Worm (Caenorhabditis elegans) whole organism, mixed stage, embryonic: ENCODE data around the gene nlp-9.
A peak's percentile ranks its signal among the peaks of the same experiment; 100 is the strongest.

Experiments used
- M03D4.4 ChIP-seq: sonication (generic microtip); optimal IDR thresholded peaks from 2 replicates; lab custom pipeline; 2017; ENCODE audit warnings: mild to moderate bottlenecking, missing genetic modification characterization, missing compliant biosample characterization
- blmp-1 ChIP-seq: fragments of 150-350 bp; optimal IDR thresholded peaks from 2 replicates; lab custom pipeline; 2014; ENCODE audit warnings: missing biosample characterization, missing genetic modification characterization
- ceh-39 ChIP-seq: fragments of 150-350 bp; optimal IDR thresholded peaks from 2 replicates; lab custom pipeline; 2014; ENCODE audit warnings: missing biosample characterization, missing genetic modification characterization
- ceh-43 ChIP-seq: fragments of 200-800 bp; sonication (Bioruptor generic); optimal IDR thresholded peaks from 2 replicates; lab custom pipeline; 2018; ENCODE audit warnings: mild to moderate bottlenecking, missing genetic modification characterization, moderate library complexity, missing compliant biosample characterization
- ceh-83 ChIP-seq: fragments of 200-800 bp; sonication (Bioruptor generic); optimal IDR thresholded peaks from 2 replicates; lab custom pipeline; 2018; ENCODE audit warnings: mild to moderate bottlenecking, missing genetic modification characterization, missing compliant biosample characterization
- ces-1 ChIP-seq: fragments of 150-350 bp; optimal IDR thresholded peaks from 2 replicates; lab custom pipeline; 2014; ENCODE audit warnings: missing biosample characterization, missing genetic modification reagents, missing genetic modification characterization
- cnd-1 ChIP-seq: fragments of 200-800 bp; sonication (Bioruptor generic); optimal IDR thresholded peaks from 2 replicates; lab custom pipeline; 2018; ENCODE audit warnings: mild to moderate bottlenecking, missing genetic modification characterization, missing compliant biosample characterization
- drap-1 ChIP-seq: fragments of 200-800 bp; sonication (Bioruptor generic); optimal IDR thresholded peaks from 3 replicates; lab custom pipeline; 2018; ENCODE audit warnings: mild to moderate bottlenecking, missing genetic modification characterization, missing compliant biosample characterization
- elt-1 ChIP-seq: sonication (generic microtip); optimal IDR thresholded peaks from 2 replicates; lab custom pipeline; 2017; ENCODE audit warnings: missing genetic modification characterization, mild to moderate bottlenecking, missing compliant biosample characterization, antibody characterized with exemption, moderate library complexity, borderline replicate concordance; ENCODE audit not compliant: insufficient read depth
- elt-3 ChIP-seq: fragments of 150-350 bp; optimal IDR thresholded peaks from 2 replicates; lab custom pipeline; 2014; ENCODE audit warnings: missing biosample characterization, missing genetic modification characterization
- flh-1 ChIP-seq: fragments of 200-800 bp; sonication (Bioruptor generic); optimal IDR thresholded peaks from 2 replicates; lab custom pipeline; 2018; ENCODE audit warnings: mild to moderate bottlenecking, missing genetic modification characterization, moderate library complexity, missing compliant biosample characterization
- ham-2 ChIP-seq: fragments of 200-800 bp; sonication (Bioruptor generic); optimal IDR thresholded peaks from 2 replicates; lab custom pipeline; 2018; ENCODE audit warnings: mild to moderate bottlenecking, missing genetic modification characterization, missing compliant biosample characterization
- hlh-1 ChIP-seq: fragments of 150-350 bp; optimal IDR thresholded peaks from 2 replicates; lab custom pipeline; 2014; ENCODE audit warnings: missing biosample characterization, missing genetic modification reagents, missing genetic modification characterization
- lin-13 ChIP-seq: fragments of 150-350 bp; optimal IDR thresholded peaks from 2 replicates; lab custom pipeline; 2014; ENCODE audit warnings: missing biosample characterization, missing genetic modification characterization
- lin-32 ChIP-seq: fragments of 200-800 bp; sonication (Bioruptor generic); optimal IDR thresholded peaks from 2 replicates; lab custom pipeline; 2018; ENCODE audit warnings: mild to moderate bottlenecking, missing genetic modification characterization, missing compliant biosample characterization
- lsy-2 ChIP-seq: fragments of 150-350 bp; optimal IDR thresholded peaks from 2 replicates; lab custom pipeline; 2014; ENCODE audit warnings: missing biosample characterization, missing genetic modification characterization
- mab-5 ChIP-seq: fragments of 150-350 bp; optimal IDR thresholded peaks from 2 replicates; lab custom pipeline; 2014; ENCODE audit warnings: missing biosample characterization, missing genetic modification characterization
- mep-1 ChIP-seq: fragments of 150-350 bp; optimal IDR thresholded peaks from 2 replicates; lab custom pipeline; 2017; ENCODE audit warnings: missing biosample characterization, missing genetic modification reagents, missing genetic modification characterization, inconsistent platforms
- mls-2 ChIP-seq: sonication (generic microtip); optimal IDR thresholded peaks from 2 replicates; lab custom pipeline; 2016; ENCODE audit warnings: mild to moderate bottlenecking, missing genetic modification characterization, moderate library complexity, missing compliant biosample characterization
- nhr-12 ChIP-seq: fragments of 150-350 bp; optimal IDR thresholded peaks from 2 replicates; lab custom pipeline; 2014; ENCODE audit warnings: missing biosample characterization, missing genetic modification characterization
- nhr-2 ChIP-seq: fragments of 150-350 bp; optimal IDR thresholded peaks from 2 replicates; lab custom pipeline; 2014; ENCODE audit warnings: missing biosample characterization, missing genetic modification characterization
- nhr-28 ChIP-seq: fragments of 150-350 bp; optimal IDR thresholded peaks from 2 replicates; lab custom pipeline; 2014; ENCODE audit warnings: missing biosample characterization, missing genetic modification characterization
- nhr-76 ChIP-seq: sonication (generic microtip); optimal IDR thresholded peaks from 2 replicates; lab custom pipeline; 2017; ENCODE audit warnings: missing biosample characterization, missing genetic modification characterization
- pha-4 ChIP-seq: fragments of 150-350 bp; optimal IDR thresholded peaks from 2 replicates; lab custom pipeline; 2018; ENCODE audit warnings: missing biosample characterization, missing genetic modification reagents, missing genetic modification characterization
- sem-2 ChIP-seq: fragments of 200-800 bp; sonication (Bioruptor generic); optimal IDR thresholded peaks from 2 replicates; lab custom pipeline; 2018; ENCODE audit warnings: mild to moderate bottlenecking, missing genetic modification characterization, missing compliant biosample characterization
- snpc-4 ChIP-seq: fragments of 150-350 bp; optimal IDR thresholded peaks from 2 replicates; lab custom pipeline; 2014; ENCODE audit warnings: missing biosample characterization, missing genetic modification characterization
- sptf-1 ChIP-seq: sonication (generic microtip); optimal IDR thresholded peaks from 2 replicates; lab custom pipeline; 2017; ENCODE audit warnings: mild to moderate bottlenecking, missing genetic modification characterization, moderate library complexity, missing compliant biosample characterization
- tbx-8 ChIP-seq: fragments of 200-800 bp; sonication (Bioruptor generic); optimal IDR thresholded peaks from 2 replicates; lab custom pipeline; 2018; ENCODE audit warnings: mild to moderate bottlenecking, missing genetic modification characterization, moderate library complexity, missing compliant biosample characterization
- unc-39 ChIP-seq: fragments of 150-350 bp; optimal IDR thresholded peaks from 2 replicates; lab custom pipeline; 2014; ENCODE audit warnings: missing biosample characterization, missing genetic modification characterization
- unc-62 ChIP-seq: fragments of 150-350 bp; optimal IDR thresholded peaks from 2 replicates; lab custom pipeline; 2014; ENCODE audit warnings: missing biosample characterization, missing genetic modification reagents, missing genetic modification characterization
- zip-8 ChIP-seq: fragments of 150-350 bp; optimal IDR thresholded peaks from 2 replicates; lab custom pipeline; 2014; ENCODE audit warnings: missing biosample characterization, missing genetic modification characterization
- ztf-11 ChIP-seq: fragments of 150-350 bp; optimal IDR thresholded peaks from 2 replicates; lab custom pipeline; 2014; ENCODE audit warnings: missing biosample characterization, missing genetic modification characterization

Gene nlp-9

ce11 chrV:4219342-4219741, at the start of gene nlp-9:
Gene nlp-9, plus strand, starts transcription at chrV:4219642.
- no peak for TF ChIP-seq sptf-1
- TF ChIP-seq ceh-83 (GFP tag; lab: Kevin White, UChicago): no peak
- no peak for TF ChIP-seq unc-39 (tag; lab: Kevin White, UChicago)
- no peak for TF ChIP-seq nhr-2 (tag; lab: Kevin White, UChicago)
- TF ChIP-seq mep-1: no peak
- no peak for TF ChIP-seq ztf-11 (tag; lab: Kevin White, UChicago)
- TF ChIP-seq cnd-1: no peak
- no peak for TF ChIP-seq snpc-4 (tag; lab: Kevin White, UChicago)
- no peak for TF ChIP-seq lsy-2 (tag; lab: Kevin White, UChicago)
- TF ChIP-seq pha-4: no peak
- TF ChIP-seq nhr-76 (tag; lab: Kevin White, UChicago): no peak
- no peak for TF ChIP-seq lin-13 (tag; lab: Kevin White, UChicago)
- TF ChIP-seq elt-1 (tag; lab: Kevin White, UChicago): no peak
- no peak for TF ChIP-seq blmp-1 (tag; lab: Kevin White, UChicago)
- TF ChIP-seq ceh-39: no peak
- TF ChIP-seq ces-1 (GFP tag; lab: Kevin White, UChicago): no peak
- TF ChIP-seq tbx-8 (GFP tag; lab: Kevin White, UChicago): no peak
- TF ChIP-seq, all 35 proteins: peak for 0

ce11 chrV:4169658-4170057, 49.8 kb upstream of the nlp-9 start:
- TF ChIP-seq ces-1 (GFP tag; lab: Kevin White, UChicago): peak; percentile 7
- TF ChIP-seq ham-2: no peak
- TF ChIP-seq M03D4.4: no peak
- TF ChIP-seq ceh-39: peak; percentile 19
- TF ChIP-seq zip-8: no peak
- TF ChIP-seq drap-1 (GFP tag; lab: Kevin White, UChicago): no peak
- no peak for TF ChIP-seq ztf-11 (tag; lab: Kevin White, UChicago)
- no peak for TF ChIP-seq hlh-1
- no peak for TF ChIP-seq blmp-1 (tag; lab: Kevin White, UChicago)
- TF ChIP-seq mep-1: peak; percentile 41
- TF ChIP-seq ceh-83 (GFP tag; lab: Kevin White, UChicago): no peak

ce11 chrV:4170138-4170537, 49.3 kb upstream of the nlp-9 start, which contains the start of gene Y45G5AM.7:
Gene Y45G5AM.7, minus strand, starts transcription at chrV:4170238.
- TF ChIP-seq unc-39 (tag; lab: Kevin White, UChicago): no peak
- TF ChIP-seq zip-8: peak; percentile 21

- TF ChIP-seq tbx-8 (GFP tag; lab: Kevin White, UChicago) (no peak), hlh-1 (no peak), nhr-76 (tag; lab: Kevin White, UChicago) (no peak), nhr-12 (no peak), ceh-43 (GFP tag; lab: Kevin White, UChicago) (no peak), mls-2 (tag; lab: Kevin White, UChicago) (no peak), flh-1 (GFP tag; lab: Kevin White, UChicago) (no peak), sem-2 (GFP tag; lab: Kevin White, UChicago) (no peak)
- TF ChIP-seq, all 35 proteins: peak for 0
Observed at ce11 chrV:4175624-4176023, 43.8 kb upstream of the nlp-9 start, which contains the start of the genes coh-4 and pid-5. Gene coh-4, minus strand, starts transcription at chrV:4175640. Gene pid-5, plus strand, starts transcription at chrV:4175882.

ce11 chrV:4181272-4181671, 38.2 kb upstream of the nlp-9 start:
- TF ChIP-seq unc-39 (tag; lab: Kevin White, UChicago) (no peak), elt-3 (no peak), lin-32 (GFP tag; lab: Kevin White, UChicago) (no peak), blmp-1 (tag; lab: Kevin White, UChicago) (no peak)
- TF ChIP-seq, all 35 proteins: peak for 0

- TF ChIP-seq mab-5: no peak
- TF ChIP-seq drap-1 (GFP tag; lab: Kevin White, UChicago): no peak
- no peak for TF ChIP-seq hlh-1
- TF ChIP-seq nhr-76 (tag; lab: Kevin White, UChicago): no peak
- peak; percentile 45 for TF ChIP-seq cnd-1
- TF ChIP-seq lin-32 (GFP tag; lab: Kevin White, UChicago): peak; percentile 20
- TF ChIP-seq zip-8: no peak
- no peak for TF ChIP-seq unc-62 (GFP tag; lab: Kevin White, UChicago)
- TF ChIP-seq nhr-28 (tag; lab: Kevin White, UChicago): no peak
- TF ChIP-seq sptf-1: peak; percentile 2
- no peak for TF ChIP-seq ham-2
- TF ChIP-seq elt-1 (tag; lab: Kevin White, UChicago): no peak
Observed at ce11 chrV:4181727-4182126, 37.7 kb upstream of the nlp-9 start.
